Worm (Caenorhabditis elegans) whole organism, early embryonic: ENCODE data around the gene actl-1.

ENCODE experiments used
- B0310.2 ChIP-seq: sonication (generic microtip); optimal IDR thresholded peaks from 2 replicates; lab custom pipeline; 2016; ENCODE audit warnings: mild to moderate bottlenecking, missing genetic modification characterization, missing compliant biosample characterization
- ama-1 ChIP-seq: fragments of 150-350 bp; optimal IDR thresholded peaks from 2 replicates; lab custom pipeline; 2014
- ceh-13 ChIP-seq: fragments of 200-800 bp; sonication (Bioruptor generic); optimal IDR thresholded peaks from 2 replicates; lab custom pipeline; 2018; ENCODE audit warnings: mild to moderate bottlenecking, missing genetic modification characterization, missing compliant biosample characterization
- ceh-36 ChIP-seq: sonication (generic microtip); optimal IDR thresholded peaks from 2 replicates; lab custom pipeline; 2016; ENCODE audit warnings: missing genetic modification characterization, inconsistent platforms, missing compliant biosample characterization
- ets-7 ChIP-seq: sonication (generic microtip); optimal IDR thresholded peaks from 2 replicates; lab custom pipeline; 2016; ENCODE audit warnings: missing genotype, missing genetic modification characterization, missing compliant biosample characterization
- hnd-1 ChIP-seq: sonication (generic microtip); optimal IDR thresholded peaks from 2 replicates; lab custom pipeline; 2016; ENCODE audit warnings: missing genetic modification characterization, missing compliant biosample characterization
- pes-1 ChIP-seq: fragments of 200-800 bp; sonication (Bioruptor generic); IDR thresholded peaks from 2 replicates; pipeline ENCODE4 v1.3.6; 2022; ENCODE audit warnings: missing genetic modification reagents, missing genetic modification characterization, missing compliant biosample characterization
- sea-1 ChIP-seq: fragments of 200-800 bp; sonication (Bioruptor generic); conservative IDR thresholded peaks from 2 replicates; pipeline ENCODE4 v1.3.6; 2022; ENCODE audit warnings: missing genetic modification characterization, missing compliant biosample characterization
- tra-4 ChIP-seq: sonication (generic microtip); optimal IDR thresholded peaks from 2 replicates; lab custom pipeline; 2017; ENCODE audit warnings: missing genetic modification characterization, missing compliant biosample characterization

- no peak for TF ChIP-seq pes-1 (GFP tag; lab: Robert Waterston, UW)
- no peak for TF ChIP-seq ceh-36
- TF ChIP-seq ama-1 (lab: Kevin White, UChicago) = no peak
- no peak for TF ChIP-seq B0310.2 (tag; lab: Kevin White, UChicago)
- no peak for TF ChIP-seq ets-7 (tag; lab: Kevin White, UChicago)
- no peak for TF ChIP-seq hnd-1 (tag; lab: Kevin White, UChicago)
- no peak for TF ChIP-seq tra-4
- TF ChIP-seq ceh-13 = no peak
- TF ChIP-seq sea-1 = no peak
These were observed 30.4 kb upstream of the actl-1 start, which contains the start of gene ceh-60 for ce11 chrX:6530046-6530445.
